Worm (Caenorhabditis elegans) whole organism, young adult: ENCODE results near the gene F08F8.9.

Experiments used
- ccch-3 ChIP-seq: fragments of 200-800 bp; sonication (Bioruptor generic); optimal IDR thresholded peaks from 2 replicates; lab custom pipeline; 2018; ENCODE audit warnings: mild to moderate bottlenecking, missing genetic modification characterization, missing compliant biosample characterization
- hlh-26 ChIP-seq: fragments of 200-800 bp; sonication (Bioruptor generic); conservative IDR thresholded peaks from 2 replicates; pipeline ENCODE4 v1.3.6; 2022; ENCODE audit warnings: missing genetic modification reagents, missing genetic modification characterization, missing compliant biosample characterization
- hrde-1 ChIP-seq: sonication (generic microtip); optimal IDR thresholded peaks from 2 replicates; lab custom pipeline; 2016; ENCODE audit warnings: missing genetic modification characterization, mild to moderate bottlenecking, missing compliant biosample characterization, moderate library complexity, missing genotype, missing genetic modification reagents, borderline replicate concordance
- mes-4 ChIP-seq: sonication (generic microtip); optimal IDR thresholded peaks from 2 replicates; lab custom pipeline; 2016; ENCODE audit warnings: missing genotype, missing genetic modification characterization, missing compliant biosample characterization
- ztf-3 ChIP-seq: fragments of 200-800 bp; sonication (Bioruptor generic); optimal IDR thresholded peaks from 2 replicates; lab custom pipeline; 2018; ENCODE audit warnings: mild to moderate bottlenecking, missing genetic modification characterization, missing compliant biosample characterization

- TF ChIP-seq hlh-26 (GFP tag; lab: Robert Waterston, UW) (no peak), ztf-3 (GFP tag; lab: Kevin White, UChicago) (no peak), ccch-3 (GFP tag; lab: Kevin White, UChicago) (no peak), mes-4 (tag; lab: Kevin White, UChicago) (no peak), hrde-1 (tag; lab: Kevin White, UChicago) (no peak)
Observed at ce11 chrIII:7314473-7314872, 39.3 kb downstream of the F08F8.9 start.
